Fruit fly (Drosophila melanogaster): Measurements from ENCODE around the gene comt.

comt gene

dm6 chrX:13275139-13275538, 16.3 kb downstream of the comt start (continued):
- TF ChIP-seq fru (optimal IDR thresholded peaks at IDR 0.05) (no peak), sob (GFP tag; IDR thresholded peaks at IDR 0.05) (no peak), HmgD (GFP tag; optimal IDR thresholded peaks at IDR 0.05) (no peak), CG11696 (GFP tag; IDR thresholded peaks at IDR 0.05) (no peak), CrebB (tag; optimal IDR thresholded peaks at IDR 0.05) (no peak), CG34224 (GFP tag; IDR thresholded peaks at IDR 0.05; ENCODE audit: partially characterized antibody) (no peak), Ets65A (GFP tag) (no peak), ind (GFP tag; optimal IDR thresholded peaks at IDR 0.05) (peak; percentile 55), hth (optimal IDR thresholded peaks at IDR 0.05) (no peak), ems (GFP tag; optimal IDR thresholded peaks at IDR 0.05) (no peak), Ptx1 (GFP tag; IDR thresholded peaks at IDR 0.05) (peak; percentile 61), nau (GFP tag; optimal IDR thresholded peaks at IDR 0.05) (no peak), Side (GFP tag; optimal IDR thresholded peaks at IDR 0.05) (no peak), CG17186 (GFP tag; optimal IDR thresholded peaks at IDR 0.05) (no peak), BEAF-32 (GFP tag; optimal IDR thresholded peaks at IDR 0.05) (no peak), repo (GFP tag; optimal IDR thresholded peaks at IDR 0.05) (no peak), CG7786 (GFP tag; optimal IDR thresholded peaks at IDR 0.05) (no peak), CG10462 (GFP tag; optimal IDR thresholded peaks at IDR 0.05) (no peak), twi (tag; optimal IDR thresholded peaks at IDR 0.05) (no peak), Asciz (GFP tag; optimal IDR thresholded peaks at IDR 0.05) (peak; percentile 20), cg (GFP tag; optimal IDR thresholded peaks at IDR 0.05) (no peak), E2f1 (GFP tag; IDR thresholded peaks at IDR 0.05) (no peak; the same call in 1 of the 2 replicates), tin (GFP tag; optimal IDR thresholded peaks at IDR 0.05) (peak; percentile 37), gce (GFP tag; IDR thresholded peaks at IDR 0.05) (no peak), tll (GFP tag; optimal IDR thresholded peaks at IDR 0.05) (no peak), zf30C (GFP tag; optimal IDR thresholded peaks at IDR 0.05) (no peak), CG6654 (GFP tag; optimal IDR thresholded peaks at IDR 0.05) (peak; percentile 18), D19A (tag; optimal IDR thresholded peaks at IDR 0.05) (peak; percentile 35), tap (tag; optimal IDR thresholded peaks at IDR 0.05) (peak; percentile 29), odd (GFP tag; optimal IDR thresholded peaks at IDR 0.05) (no peak), gcm (GFP tag; optimal IDR thresholded peaks at IDR 0.05) (peak; percentile 17), knrl (GFP tag; IDR thresholded peaks at IDR 0.05; ENCODE audit: partially characterized antibody) (no peak), sc (optimal IDR thresholded peaks at IDR 0.05) (no peak), sc (GFP tag; optimal IDR thresholded peaks at IDR 0.05) (no peak), Mad (GFP tag; optimal IDR thresholded peaks at IDR 0.05) (no peak), Sry-δ (GFP tag; optimal IDR thresholded peaks at IDR 0.05) (no peak), CG4617 (GFP tag; optimal IDR thresholded peaks at IDR 0.05; ENCODE audit: borderline replicate concordance) (no peak), eve (GFP tag; optimal IDR thresholded peaks at IDR 0.05) (no peak), CG32767 (GFP tag; IDR thresholded peaks at IDR 0.05) (no peak), CG13624 (GFP tag; optimal IDR thresholded peaks at IDR 0.05) (no peak), gfzf (GFP tag; optimal IDR thresholded peaks at IDR 0.05) (no peak), CG4854 (GFP tag; optimal IDR thresholded peaks at IDR 0.05) (no peak), CG1603 (tag; optimal IDR thresholded peaks at IDR 0.05) (no peak), CG4820 (GFP tag; optimal IDR thresholded peaks at IDR 0.05) (peak; percentile 48), CG30403 (GFP tag; optimal IDR thresholded peaks at IDR 0.05) (peak; percentile 47), vvl (GFP tag; IDR thresholded peaks at IDR 0.05) (peak; percentile 48), CG4730 (GFP tag; IDR thresholded peaks at IDR 0.05) (no peak), CG6813 (GFP tag; optimal IDR thresholded peaks at IDR 0.05) (no peak), CG18619 (GFP tag; optimal IDR thresholded peaks at IDR 0.05) (peak; percentile 19), Hmr (GFP tag; optimal IDR thresholded peaks at IDR 0.05) (peak; percentile 61), Elba2 (GFP tag; optimal IDR thresholded peaks at IDR 0.05) (no peak), otp (GFP tag; IDR thresholded peaks at IDR 0.05) (no peak), CG6689 (GFP tag; IDR thresholded peaks at IDR 0.05) (peak; percentile 43)
